Worm (Caenorhabditis elegans): ENCODE data around the gene perm-1.

DNA sequence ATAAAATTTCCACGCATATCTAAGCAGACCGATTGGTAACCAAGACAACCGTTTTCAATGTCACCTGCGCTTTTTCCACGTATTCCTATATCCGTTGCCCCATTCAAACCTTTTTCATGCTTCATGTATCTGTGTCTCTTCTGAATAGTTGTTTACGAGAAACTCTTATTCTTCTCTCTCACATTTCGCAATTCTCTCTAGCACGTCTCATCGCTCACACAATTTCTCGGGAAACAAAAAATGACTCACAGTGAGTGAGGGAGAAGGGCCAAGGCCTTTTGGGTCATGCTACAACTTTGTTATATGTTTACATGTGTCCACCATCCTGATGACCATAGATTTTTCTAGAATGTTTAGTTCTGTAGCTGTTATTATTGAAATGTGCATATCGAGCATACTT lies 6.7 kb downstream of the perm-1 start:
- TF ChIP-seq snpc-1.2 (GFP tag; IDR thresholded peaks at IDR 0.05): no peak
- TF ChIP-seq tra-1 (GFP tag; IDR thresholded peaks at IDR 0.05): no peak
- TF ChIP-seq fkh-10 (GFP tag; optimal IDR thresholded peaks at IDR 0.05): peak; percentile 50
- TF ChIP-seq lin-1 (GFP tag; IDR thresholded peaks at IDR 0.05): no peak
- TF ChIP-seq ama-1 (optimal IDR thresholded peaks at IDR 0.05): no peak
- peak; percentile 62 for TF ChIP-seq mep-1 (tag; optimal IDR thresholded peaks at IDR 0.05)
- no peak for TF ChIP-seq unc-62 (GFP tag; optimal IDR thresholded peaks at IDR 0.05 in 1 of 2)
- TF ChIP-seq unc-62 (tag; optimal IDR thresholded peaks at IDR 0.05): no peak
- no peak; the same call in 1 of the 2 replicates for TF ChIP-seq dmd-6 (GFP tag; IDR thresholded peaks at IDR 0.05)
- TF ChIP-seq dve-1 (tag; optimal IDR thresholded peaks at IDR 0.05; ENCODE audit: insufficient read depth): peak; percentile 4

All from whole organism, L4 larva.